Fruit fly (Drosophila melanogaster): ENCODE data around the gene RluA-1.

DNA sequence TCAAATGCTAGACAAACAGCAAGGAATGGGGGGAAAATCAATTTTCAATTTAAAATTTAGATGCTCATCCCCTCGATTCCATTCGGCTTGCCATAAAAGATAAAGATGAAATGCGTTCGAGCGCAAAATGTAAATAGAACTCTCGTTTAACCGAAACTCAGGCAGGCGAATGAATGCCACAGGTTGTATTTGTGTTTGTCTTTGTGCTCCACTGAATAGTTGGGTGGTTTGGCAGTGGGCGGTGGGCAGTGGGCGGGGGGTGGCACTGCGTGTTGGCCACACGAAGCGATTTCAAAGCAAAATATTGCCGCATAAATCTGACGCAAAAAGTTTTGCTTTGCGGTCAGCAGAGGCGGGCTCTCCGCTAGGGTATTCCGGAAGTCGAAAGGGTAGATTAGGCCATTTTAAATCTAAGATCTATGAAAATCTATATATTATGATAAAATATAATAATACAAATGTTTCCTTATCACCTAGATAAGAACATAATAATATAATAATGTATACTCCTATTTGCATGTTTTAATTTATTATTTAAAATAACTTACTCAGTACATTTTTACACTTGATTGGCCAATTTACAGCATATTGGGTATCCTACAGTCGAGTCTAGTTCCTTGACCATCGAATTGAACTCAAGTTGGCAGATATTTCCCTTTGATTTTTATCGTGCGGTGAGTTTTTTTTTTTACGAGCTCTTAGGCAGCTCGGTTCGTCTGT, 48.2 kb upstream of the RluA-1 start:
- TF ChIP-seq ey (GFP tag; optimal IDR thresholded peaks at IDR 0.05): no peak
- TF ChIP-seq usp (GFP tag; optimal IDR thresholded peaks at IDR 0.05): no peak
- TF ChIP-seq OdsH (GFP tag; optimal IDR thresholded peaks at IDR 0.05): no peak
- TF ChIP-seq CG9705 (GFP tag; optimal IDR thresholded peaks at IDR 0.05): no peak
- no peak for TF ChIP-seq fru (GFP tag; optimal IDR thresholded peaks at IDR 0.05)
- no peak for TF ChIP-seq Jra (GFP tag; optimal IDR thresholded peaks at IDR 0.05)
- no peak for TF ChIP-seq jim (GFP tag; optimal IDR thresholded peaks at IDR 0.05)

Data from whole organism, wandering third instar larva.